Fruit fly (Drosophila melanogaster) whole organism, embryonic: Measurements from ENCODE around the gene CG10254.

ENCODE experiments used
- Adf1 ChIP-seq: fragments of 200-800 bp; sonication (Bioruptor generic); IDR thresholded peaks from 2 replicates; pipeline ENCODE4 v1.3.6; 2022; ENCODE audit warnings: missing biosample characterization, missing genetic modification characterization
- Atf-2 ChIP-seq: fragments of 200-800 bp; sonication (Bioruptor generic); optimal IDR thresholded peaks from 2 replicates; lab custom pipeline; 2016; ENCODE audit warnings: missing biosample characterization, missing genetic modification characterization
- Bdp1 ChIP-seq: fragments of 200-800 bp; sonication (Bioruptor generic); optimal IDR thresholded peaks from 3 replicates; lab custom pipeline; 2016; ENCODE audit warnings: missing biosample characterization, missing genetic modification characterization
- CG10267 ChIP-seq: fragments of 200-800 bp; sonication (Bioruptor generic); optimal IDR thresholded peaks from 2 replicates; lab custom pipeline; 2018; ENCODE audit warnings: missing biosample characterization, mild to moderate bottlenecking, missing genetic modification characterization, moderate library complexity
- CG12104 ChIP-seq: fragments of 200-800 bp; sonication (Bioruptor generic); optimal IDR thresholded peaks from 3 replicates; lab custom pipeline; 2016; ENCODE audit warnings: missing biosample characterization, missing genetic modification characterization
- CG13123 ChIP-seq: fragments of 200-800 bp; sonication (Bioruptor generic); optimal IDR thresholded peaks from 2 replicates; lab custom pipeline; 2016; ENCODE audit warnings: missing biosample characterization, missing genetic modification characterization
- CG13424 ChIP-seq: fragments of 200-800 bp; sonication (Bioruptor generic); optimal IDR thresholded peaks from 2 replicates; lab custom pipeline; 2019; ENCODE audit warnings: missing biosample characterization, mild to moderate bottlenecking, missing genetic modification characterization, moderate library complexity
- CG14667 ChIP-seq: fragments of 200-800 bp; sonication (Bioruptor generic); IDR thresholded peaks from 2 replicates; pipeline ENCODE4 v1.3.6; 2022; ENCODE audit warnings: missing biosample characterization, missing genetic modification characterization
- CG14860 ChIP-seq: fragments of 200-800 bp; sonication (Bioruptor generic); IDR thresholded peaks from 3 replicates; pipeline ENCODE4 v1.3.6; 2022; ENCODE audit warnings: missing biosample characterization, missing genetic modification characterization; ENCODE audit not compliant: partially characterized antibody
- CG15696 ChIP-seq: fragments of 200-800 bp; sonication (Bioruptor generic); optimal IDR thresholded peaks from 2 replicates; lab custom pipeline; 2019; ENCODE audit warnings: missing biosample characterization, mild to moderate bottlenecking, missing genetic modification characterization, moderate library complexity
- CG17829 ChIP-seq: fragments of 200-800 bp; optimal IDR thresholded peaks from 2 replicates; lab custom pipeline; 2019; ENCODE audit warnings: missing biosample characterization, mild to moderate bottlenecking, missing genetic modification characterization, moderate library complexity
- CG18619 ChIP-seq: fragments of 200-800 bp; sonication (Bioruptor generic); optimal IDR thresholded peaks from 3 replicates; lab custom pipeline; 2017; ENCODE audit warnings: missing biosample characterization, mild to moderate bottlenecking, missing genetic modification characterization
- CG3065 ChIP-seq: fragments of 200-800 bp; sonication (Bioruptor generic); optimal IDR thresholded peaks from 2 replicates; lab custom pipeline; 2016; ENCODE audit warnings: missing biosample characterization, missing genetic modification characterization
- CG32767 ChIP-seq: fragments of 200-800 bp; sonication (Bioruptor generic); IDR thresholded peaks from 2 replicates; pipeline ENCODE4 v1.3.6; 2022; ENCODE audit warnings: missing biosample characterization, missing genetic modification characterization
- CG6254 ChIP-seq: fragments of 200-800 bp; sonication (Bioruptor generic); optimal IDR thresholded peaks from 3 replicates; lab custom pipeline; 2017; ENCODE audit warnings: mild to moderate bottlenecking, missing biosample characterization, missing genetic modification reagents, missing genetic modification characterization
- CG6683 ChIP-seq: fragments of 200-800 bp; sonication (Bioruptor generic); optimal IDR thresholded peaks from 2 replicates; lab custom pipeline; 2017; ENCODE audit warnings: missing biosample characterization, mild to moderate bottlenecking, missing genetic modification characterization, missing genetic modification reagents
- CG7786 ChIP-seq: fragments of 200-800 bp; sonication (Bioruptor generic); optimal IDR thresholded peaks from 2 replicates; lab custom pipeline; 2016; ENCODE audit warnings: missing biosample characterization, missing genetic modification characterization
- CG7928 ChIP-seq: fragments of 200-800 bp; sonication (Bioruptor generic); optimal IDR thresholded peaks from 2 replicates; lab custom pipeline; 2017; ENCODE audit warnings: missing biosample characterization, mild to moderate bottlenecking, missing genetic modification characterization
- CG7987 ChIP-seq: fragments of 200-800 bp; sonication (Bioruptor generic); optimal IDR thresholded peaks from 2 replicates; lab custom pipeline; 2018; ENCODE audit warnings: missing biosample characterization, mild to moderate bottlenecking, missing genetic modification characterization, moderate library complexity
- CG9797 ChIP-seq: fragments of 200-800 bp; sonication (Bioruptor generic); optimal IDR thresholded peaks from 3 replicates; lab custom pipeline; 2018; ENCODE audit warnings: missing biosample characterization, mild to moderate bottlenecking, missing genetic modification characterization
- CoRest ChIP-seq: fragments of 200-800 bp; sonication (Bioruptor generic); optimal IDR thresholded peaks from 3 replicates; lab custom pipeline; 2018; ENCODE audit warnings: missing biosample characterization, mild to moderate bottlenecking, missing genetic modification characterization, moderate library complexity
- Doc3 ChIP-seq: fragments of 200-800 bp; sonication (Bioruptor generic); IDR thresholded peaks from 3 replicates; pipeline ENCODE4 v1.3.6; 2022; ENCODE audit warnings: missing biosample characterization, missing genetic modification characterization; ENCODE audit not compliant: partially characterized antibody
- Ets65A ChIP-seq: fragments of 200-800 bp; sonication (Bioruptor generic); peaks from one replicate; lab custom pipeline; 2016; ENCODE audit warnings: missing biosample characterization, missing genetic modification characterization
- Fer2 ChIP-seq: fragments of 200-800 bp; sonication (Bioruptor generic); optimal IDR thresholded peaks from 2 replicates; lab custom pipeline; 2018; ENCODE audit warnings: missing biosample characterization, mild to moderate bottlenecking, missing genetic modification characterization, moderate library complexity
- Hand ChIP-seq: fragments of 200-800 bp; sonication (Bioruptor generic); optimal IDR thresholded peaks from 2 replicates; lab custom pipeline; 2017; ENCODE audit warnings: mild to moderate bottlenecking, missing biosample characterization, missing genetic modification reagents, missing genetic modification characterization
- Kr ChIP-seq: fragments of 200-800 bp; sonication (Bioruptor generic); optimal IDR thresholded peaks from 2 replicates; lab custom pipeline; 2017; ENCODE audit warnings: missing biosample characterization, mild to moderate bottlenecking, missing genetic modification characterization
- MESR4 ChIP-seq: fragments of 200-800 bp; sonication (Bioruptor generic); optimal IDR thresholded peaks from 2 replicates; lab custom pipeline; 2018; ENCODE audit warnings: missing biosample characterization, mild to moderate bottlenecking, missing genetic modification characterization, moderate library complexity
- Ravus ChIP-seq: fragments of 200-800 bp; sonication (Bioruptor generic); IDR thresholded peaks from 2 replicates; pipeline ENCODE4 v1.3.6; 2022; ENCODE audit warnings: missing biosample characterization, missing genetic modification characterization
- Scr ChIP-seq: fragments of 200-800 bp; sonication (Bioruptor generic); IDR thresholded peaks from 2 replicates; pipeline ENCODE4 v1.3.6; 2022; ENCODE audit warnings: missing biosample characterization, missing genetic modification characterization; ENCODE audit not compliant: partially characterized antibody
- Vsx1 ChIP-seq: fragments of 200-800 bp; sonication (Bioruptor generic); optimal IDR thresholded peaks from 2 replicates; lab custom pipeline; 2017; ENCODE audit warnings: missing biosample characterization, mild to moderate bottlenecking, missing genetic modification characterization, missing genetic modification reagents
- ci ChIP-seq: fragments of 200-800 bp; sonication (Bioruptor generic); IDR thresholded peaks from 3 replicates; pipeline ENCODE4 v1.3.6; 2022; ENCODE audit warnings: missing biosample characterization, missing genetic modification characterization
- corto ChIP-seq: fragments of 200-800 bp; sonication (Bioruptor generic); optimal IDR thresholded peaks from 2 replicates; lab custom pipeline; 2016; ENCODE audit warnings: missing biosample characterization, mild to moderate bottlenecking, missing genetic modification characterization, moderate library complexity
- cwo ChIP-seq: fragments of 200-800 bp; sonication (Bioruptor generic); optimal IDR thresholded peaks from 3 replicates; lab custom pipeline; 2017; ENCODE audit warnings: missing biosample characterization, missing genetic modification characterization, mild to moderate bottlenecking, moderate library complexity, missing genetic modification reagents
- disco-r ChIP-seq: fragments of 200-800 bp; sonication (Bioruptor generic); optimal IDR thresholded peaks from 2 replicates; lab custom pipeline; 2016; ENCODE audit warnings: missing biosample characterization, missing genetic modification characterization
- dmrt11E ChIP-seq: fragments of 200-800 bp; sonication (Bioruptor generic); optimal IDR thresholded peaks from 3 replicates; lab custom pipeline; 2018; ENCODE audit warnings: missing biosample characterization, mild to moderate bottlenecking, missing genetic modification characterization, moderate library complexity
- fd3F ChIP-seq: fragments of 200-800 bp; sonication (Bioruptor generic); optimal IDR thresholded peaks from 2 replicates; lab custom pipeline; 2018; ENCODE audit warnings: missing biosample characterization, mild to moderate bottlenecking, missing genetic modification characterization, moderate library complexity
- gce ChIP-seq: fragments of 200-800 bp; sonication (Bioruptor generic); IDR thresholded peaks from 3 replicates; pipeline ENCODE4 v1.3.6; 2022; ENCODE audit warnings: missing biosample characterization, missing genetic modification characterization
- grn ChIP-seq: fragments of 200-800 bp; sonication (Bioruptor generic); optimal IDR thresholded peaks from 3 replicates; lab custom pipeline; 2017; ENCODE audit warnings: missing biosample characterization, missing genetic modification characterization
- kah ChIP-seq: fragments of 200-800 bp; sonication (Bioruptor generic); optimal IDR thresholded peaks from 2 replicates; lab custom pipeline; 2018; ENCODE audit warnings: missing biosample characterization, mild to moderate bottlenecking, missing genetic modification characterization
- lmd ChIP-seq: fragments of 200-800 bp; sonication (Bioruptor generic); IDR thresholded peaks from 2 replicates; pipeline ENCODE4 v1.3.6; 2022; ENCODE audit warnings: missing biosample characterization, missing genetic modification characterization
- mld ChIP-seq: fragments of 200-800 bp; sonication (Bioruptor generic); IDR thresholded peaks from 3 replicates; pipeline ENCODE4 v1.3.6; 2022; ENCODE audit warnings: missing biosample characterization, missing genetic modification characterization; ENCODE audit not compliant: partially characterized antibody
- salm ChIP-seq: fragments of 200-800 bp; sonication (Bioruptor generic); optimal IDR thresholded peaks from 2 replicates; lab custom pipeline; 2018; ENCODE audit warnings: missing biosample characterization, mild to moderate bottlenecking, missing genetic modification characterization
- sc ChIP-seq, 3 experiments: fragments of >200 bp in 2 of 3; fragments of 200-800 bp in 1 of 3; sonication (Bioruptor generic) in 1 of 3; optimal IDR thresholded peaks; 2 replicates in 2 of 3; 3 replicates in 1 of 3; lab custom pipeline; 2017; ENCODE audit warnings: mild to moderate bottlenecking in 1 of 3, missing biosample characterization in 1 of 3, missing genetic modification characterization in 1 of 3, missing genetic modification reagents in 1 of 3
- usp ChIP-seq: fragments of >200 bp; optimal IDR thresholded peaks from 2 replicates; lab custom pipeline; 2017; ENCODE audit warnings: missing biosample characterization, missing genetic modification characterization
- vfl ChIP-seq: fragments of 200-800 bp; sonication (Bioruptor generic); optimal IDR thresholded peaks from 2 replicates; lab custom pipeline; 2016; ENCODE audit warnings: missing biosample characterization, missing genetic modification characterization
- wor ChIP-seq: fragments of 200-800 bp; sonication (Bioruptor generic); IDR thresholded peaks from 2 replicates; pipeline ENCODE4 v1.3.6; 2022; ENCODE audit warnings: missing biosample characterization, missing genetic modification characterization

CG10254 gene

dm6 chr3R:23669401-23670216 is 25.2 kb downstream of the CG10254 start, which contains the start of gene CG31145 (continued):
- no peak for TF ChIP-seq CG14860 (GFP tag; lab: Robert Waterston, UW)
- peak; percentile 100 for TF ChIP-seq lmd
- peak; percentile 98 for TF ChIP-seq CG13123 (GFP tag; lab: Kevin White, UChicago)
- TF ChIP-seq Fer2, result peak; percentile 99
- TF ChIP-seq CoRest (tag; lab: Kevin White, UChicago), result peak; percentile 100
- TF ChIP-seq CG7786 (GFP tag; lab: Kevin White, UChicago), result peak; percentile 99
- peak; percentile 98 for TF ChIP-seq Vsx1
- TF ChIP-seq fd3F (GFP tag; lab: Kevin White, UChicago), result peak; percentile 99
- TF ChIP-seq mld, result peak; percentile 56; the same call in 1 of the 3 replicates
- peak; percentile 100 for TF ChIP-seq CG13424 (tag; lab: Kevin White, UChicago)
- peak; percentile 97 for TF ChIP-seq CG7987 (GFP tag; lab: Kevin White, UChicago)
- TF ChIP-seq CG15696 (tag; lab: Kevin White, UChicago), result peak; percentile 93
- peak; percentile 99 for TF ChIP-seq Hand (GFP tag; lab: Kevin White, UChicago)
- TF ChIP-seq usp (GFP tag; lab: Kevin White, UChicago), result no peak
- TF ChIP-seq CG18619 (GFP tag; lab: Kevin White, UChicago), result peak; percentile 100
- peak; percentile 73 for TF ChIP-seq CG9797 (GFP tag; lab: Kevin White, UChicago)
- peak; percentile 99 for TF ChIP-seq salm (tag; lab: Kevin White, UChicago)
- TF ChIP-seq MESR4 (GFP tag; lab: Kevin White, UChicago), result peak; percentile 73
- TF ChIP-seq kah, result peak; percentile 97
- peak; percentile 98 for TF ChIP-seq ci (GFP tag; lab: Robert Waterston, UW)
- TF ChIP-seq CG17829 (tag; lab: Kevin White, UChicago), result peak; percentile 99
- TF ChIP-seq CG12104 (GFP tag; lab: Kevin White, UChicago), result peak; percentile 100
- no peak for TF ChIP-seq sc (optimal IDR thresholded peaks at IDR 0.05; lab: Kevin White, UChicago)
- peak; percentile 99 for TF ChIP-seq sc (GFP tag; optimal IDR thresholded peaks at IDR 0.05; lab: Kevin White, UChicago)
- peak; percentile 96 for TF ChIP-seq CG10267
- TF ChIP-seq gce (GFP tag; lab: Robert Waterston, UW), result peak; percentile 97
- TF ChIP-seq Ravus, result peak; percentile 98
- TF ChIP-seq Scr (GFP tag; lab: Robert Waterston, UW), result peak; percentile 25
- peak; percentile 97 for TF ChIP-seq Adf1 (GFP tag; lab: Robert Waterston, UW)
- TF ChIP-seq grn (GFP tag; lab: Kevin White, UChicago), result peak; percentile 95
- peak; percentile 96 for TF ChIP-seq corto (GFP tag; lab: Kevin White, UChicago)
- peak; percentile 99 for TF ChIP-seq wor (GFP tag; lab: Robert Waterston, UW)
- TF ChIP-seq Doc3 (GFP tag; lab: Robert Waterston, UW), result no peak
- TF ChIP-seq Bdp1 (GFP tag; lab: Kevin White, UChicago), result peak; percentile 96
- peak; percentile 99 for TF ChIP-seq disco-r
- TF ChIP-seq Atf-2 (GFP tag; lab: Kevin White, UChicago), result peak; percentile 100
- peak; percentile 14 for TF ChIP-seq Kr
- peak; percentile 98 for TF ChIP-seq CG14667 (GFP tag; lab: Robert Waterston, UW)
- peak; percentile 99 for TF ChIP-seq cwo (GFP tag; lab: Kevin White, UChicago)
- TF ChIP-seq Ets65A (GFP tag; lab: Kevin White, UChicago), result peak; percentile 100
- TF ChIP-seq CG32767 (GFP tag; lab: Robert Waterston, UW), result peak; percentile 99
- TF ChIP-seq CG3065 (GFP tag; lab: Kevin White, UChicago), result peak; percentile 99
- peak; percentile 97 for TF ChIP-seq CG6254 (GFP tag; lab: Kevin White, UChicago)
- peak; percentile 94 for TF ChIP-seq dmrt11E
- TF ChIP-seq CG7928, result peak; percentile 86
- peak; percentile 99 for TF ChIP-seq CG6683 (GFP tag; lab: Kevin White, UChicago)
- peak; percentile 99 for TF ChIP-seq vfl (GFP tag; lab: Kevin White, UChicago)
